Worm (Caenorhabditis elegans): ENCODE results near the gene aakg-3.

Gene aakg-3

ce11 chrX:2939526-2939925 lies 36.7 kb upstream of the aakg-3 start:
- TF ChIP-seq nhr-20 (tag; optimal IDR thresholded peaks at IDR 0.05) (no peak), lin-14 (GFP tag; optimal IDR thresholded peaks at IDR 0.05) (peak; percentile 37), ceh-88 (GFP tag; IDR thresholded peaks at IDR 0.05) (no peak), blmp-1 (tag; optimal IDR thresholded peaks at IDR 0.05) (peak; percentile 4), F16B12.6 (tag; optimal IDR thresholded peaks at IDR 0.05) (no peak), efl-1 (optimal IDR thresholded peaks at IDR 0.05) (no peak), efl-1 (GFP tag; optimal IDR thresholded peaks at IDR 0.05 in 1 of 2) (peak in 1 of 2 experiments; percentile 36)

ce11 chrX:2940572-2940971 lies 35.7 kb upstream of the aakg-3 start, which contains the start of gene pfk-1.1:
pfk-1.1 (plus strand) TSS chrX:2940872.
- TF ChIP-seq hpl-2 (GFP tag; optimal IDR thresholded peaks at IDR 0.05) = no peak

DNA sequence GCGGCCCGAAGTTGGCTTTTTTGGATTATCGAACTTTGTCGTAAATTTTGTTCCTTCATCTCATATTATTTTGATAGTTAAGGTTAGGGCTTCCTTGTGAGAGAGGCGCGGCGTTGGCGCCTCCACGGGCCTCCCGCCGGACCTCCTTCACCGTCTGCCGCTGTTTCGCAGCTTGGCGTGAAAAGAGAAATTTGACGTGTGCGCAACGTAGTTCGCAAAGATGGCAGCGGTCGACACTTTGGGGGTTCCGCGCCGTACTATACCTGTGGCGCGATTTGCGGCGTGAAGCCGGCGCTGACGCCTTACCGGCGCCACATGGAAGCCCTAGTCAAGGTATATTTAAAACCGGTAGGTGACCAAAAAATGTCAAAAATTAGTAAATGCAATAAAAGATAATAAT lies 33.9 kb upstream of the aakg-3 start:
- TF ChIP-seq ets-5 (GFP tag; IDR thresholded peaks at IDR 0.05) (no peak), snpc-4 (tag; optimal IDR thresholded peaks at IDR 0.05) (peak; percentile 51)

DNA sequence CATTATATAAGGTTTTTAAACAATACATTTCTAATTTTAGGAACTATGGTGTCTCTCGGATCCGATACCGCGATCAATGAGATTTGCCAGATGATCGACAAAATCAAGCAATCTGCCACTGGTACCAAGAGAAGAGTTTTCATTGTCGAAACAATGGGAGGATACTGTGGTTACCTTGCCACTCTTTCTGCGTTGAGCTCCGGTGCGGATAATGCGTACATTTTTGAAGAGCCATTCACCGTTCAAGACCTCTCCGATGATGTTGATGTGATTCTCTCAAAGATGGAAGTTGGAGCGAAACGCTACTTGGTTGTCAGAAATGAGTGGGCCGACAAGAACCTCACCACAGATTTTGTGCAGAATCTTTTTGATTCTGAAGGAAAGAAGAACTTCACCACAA lies 32.6 kb upstream of the aakg-3 start:
- TF ChIP-seq isw-1 (GFP tag; IDR thresholded peaks at IDR 0.05) (no peak), ces-1 (GFP tag; optimal IDR thresholded peaks at IDR 0.05) (no peak), nhr-12 (tag; optimal IDR thresholded peaks at IDR 0.05) (no peak), nhr-71 (tag; optimal IDR thresholded peaks at IDR 0.05) (no peak), dpl-1 (GFP tag; optimal IDR thresholded peaks at IDR 0.05) (no peak), dsc-1 (tag; optimal IDR thresholded peaks at IDR 0.05) (no peak), C04F5.9 (tag; optimal IDR thresholded peaks at IDR 0.05) (no peak), zag-1 (tag; optimal IDR thresholded peaks at IDR 0.05) (no peak), aha-1 (tag; optimal IDR thresholded peaks at IDR 0.05) (no peak), hlh-17 (GFP tag; optimal IDR thresholded peaks at IDR 0.05; ENCODE audit: borderline replicate concordance) (no peak), ceh-8 (GFP tag; optimal IDR thresholded peaks at IDR 0.05) (no peak), hlh-4 (tag; optimal IDR thresholded peaks at IDR 0.05) (no peak), fos-1 (tag; optimal IDR thresholded peaks at IDR 0.05) (no peak), F16B12.6 (tag; optimal IDR thresholded peaks at IDR 0.05) (no peak), Y116A8C.19 (tag; optimal IDR thresholded peaks at IDR 0.05; ENCODE audit: borderline replicate concordance) (no peak), ztf-4 (tag; optimal IDR thresholded peaks at IDR 0.05) (no peak), ceh-82 (tag; optimal IDR thresholded peaks at IDR 0.05) (no peak), elt-3 (tag; optimal IDR thresholded peaks at IDR 0.05) (no peak), nhr-19 (GFP tag; conservative IDR thresholded peaks at IDR 0.05) (no peak), lin-39 (tag; optimal IDR thresholded peaks at IDR 0.05) (no peak)

DNA sequence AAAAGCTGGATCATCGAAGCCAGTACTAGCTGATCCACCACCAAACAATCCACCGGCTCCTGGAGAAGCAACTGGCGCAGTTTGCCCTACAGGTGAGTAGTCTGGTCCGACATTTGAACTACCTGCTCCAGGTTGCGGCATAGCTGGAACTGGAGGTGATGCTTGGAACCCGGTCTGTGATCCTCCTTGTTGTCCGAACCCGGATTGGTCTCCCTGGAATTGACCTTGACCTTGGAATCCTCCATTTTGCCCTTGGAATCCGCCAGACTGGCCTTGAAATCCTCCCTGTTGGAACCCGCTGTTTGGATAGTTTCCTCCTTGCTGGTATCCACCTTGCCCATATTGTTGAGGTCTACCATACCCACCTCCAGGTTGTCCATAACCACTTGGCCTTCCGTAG lies 30.3 kb upstream of the aakg-3 start:
- no peak for TF ChIP-seq dpl-1 (GFP tag; optimal IDR thresholded peaks at IDR 0.05)
- no peak for TF ChIP-seq pax-3 (tag; optimal IDR thresholded peaks at IDR 0.05)
- no peak for TF ChIP-seq mep-1 (tag; optimal IDR thresholded peaks at IDR 0.05)
- TF ChIP-seq nhr-47 (tag; optimal IDR thresholded peaks at IDR 0.05) = no peak
- TF ChIP-seq nhr-19 (GFP tag; conservative IDR thresholded peaks at IDR 0.05) = no peak
- TF ChIP-seq fkh-10 (GFP tag; optimal IDR thresholded peaks at IDR 0.05) = no peak
- TF ChIP-seq Y116A8C.19 (tag; optimal IDR thresholded peaks at IDR 0.05; ENCODE audit: borderline replicate concordance) = no peak
- no peak for TF ChIP-seq nhr-11 (tag; optimal IDR thresholded peaks at IDR 0.05)
- TF ChIP-seq lin-39 (tag; optimal IDR thresholded peaks at IDR 0.05) = no peak
- TF ChIP-seq unc-30 (tag; optimal IDR thresholded peaks at IDR 0.05) = no peak
- TF ChIP-seq nhr-71 (tag; optimal IDR thresholded peaks at IDR 0.05) = no peak
- TF ChIP-seq ces-1 (GFP tag; optimal IDR thresholded peaks at IDR 0.05) = no peak
- no peak for TF ChIP-seq xbp-1 (tag; optimal IDR thresholded peaks at IDR 0.05)
- TF ChIP-seq egl-13 (tag; optimal IDR thresholded peaks at IDR 0.05) = no peak

Measured in whole organism, L1 larva.